Worm (Caenorhabditis elegans) whole organism, L4 larva: Measurements from ENCODE around the gene R02D5.10.

Source experiments
- ama-1 ChIP-seq: fragments of 150-350 bp; optimal IDR thresholded peaks from 2 replicates; lab custom pipeline; 2014; ENCODE audit warnings: inconsistent platforms, mixed read lengths
- fos-1 ChIP-seq: fragments of 150-350 bp; optimal IDR thresholded peaks from 2 replicates; lab custom pipeline; 2014; ENCODE audit warnings: missing biosample characterization, missing genetic modification characterization
- lin-29 ChIP-seq: fragments of 200-800 bp; sonication (Bioruptor generic); IDR thresholded peaks from 2 replicates; pipeline ENCODE4 v1.3.6; 2022; ENCODE audit warnings: missing genetic modification reagents, missing genetic modification characterization, missing compliant biosample characterization
- lin-39 ChIP-seq: fragments of 150-350 bp; optimal IDR thresholded peaks from 2 replicates; lab custom pipeline; 2014; ENCODE audit warnings: missing biosample characterization, missing genetic modification reagents, missing genetic modification characterization
- lsy-2 ChIP-seq, 2 experiments: fragments of 150-350 bp in 1 of 2; sonication (generic microtip) in 1 of 2; optimal IDR thresholded peaks; 2 replicates each; lab custom pipeline; 2014 to 2017; ENCODE audit warnings: missing biosample characterization in 2 of 2, missing genetic modification characterization in 2 of 2
- madf-9 ChIP-seq: fragments of 200-800 bp; sonication (Bioruptor generic); conservative IDR thresholded peaks from 2 replicates; pipeline ENCODE4 v1.3.6; 2022; ENCODE audit warnings: missing genetic modification reagents, missing genetic modification characterization, missing compliant biosample characterization
- nhr-11 ChIP-seq: fragments of 150-350 bp; optimal IDR thresholded peaks from 2 replicates; lab custom pipeline; 2014; ENCODE audit warnings: missing biosample characterization, missing genetic modification characterization
- nhr-237 ChIP-seq: sonication (generic microtip); optimal IDR thresholded peaks from 2 replicates; lab custom pipeline; 2017; ENCODE audit warnings: missing biosample characterization, missing genetic modification characterization
- nhr-28 ChIP-seq: fragments of 150-350 bp; optimal IDR thresholded peaks from 2 replicates; lab custom pipeline; 2014; ENCODE audit warnings: missing biosample characterization, missing genetic modification characterization
- skn-1 ChIP-seq: fragments of 150-350 bp; optimal IDR thresholded peaks from 2 replicates; lab custom pipeline; 2014; ENCODE audit warnings: missing biosample characterization, missing genetic modification characterization

- TF ChIP-seq nhr-28 (tag; lab: Kevin White, UChicago) (no peak), nhr-11 (tag; lab: Kevin White, UChicago) (no peak), lsy-2 (tag; optimal IDR thresholded peaks at IDR 0.05; lab: Kevin White, UChicago) (no peak), ama-1 (lab: Kevin White, UChicago) (no peak), madf-9 (GFP tag; lab: Robert Waterston, UW) (no peak), lin-29 (GFP tag; lab: Robert Waterston, UW) (no peak), nhr-237 (tag; lab: Kevin White, UChicago) (no peak), lin-39 (no peak), fos-1 (tag; lab: Kevin White, UChicago) (no peak), skn-1 (no peak)
Observed at ce11 chrV:14468196-14468874, 13.8 kb upstream of the R02D5.10 start, which contains the start of gene srz-97.
